Worm (Caenorhabditis elegans) whole organism, L4 larva: ENCODE measurements around the gene T04C12.8.

Experiments
- ZK546.5 ChIP-seq, 2 experiments: sonication (generic microtip); optimal IDR thresholded peaks; 2 replicates each; lab custom pipeline; 2017; ENCODE audit warnings: missing biosample characterization in 2 of 2, missing genetic modification characterization in 2 of 2
- ama-1 ChIP-seq: fragments of 150-350 bp; optimal IDR thresholded peaks from 2 replicates; lab custom pipeline; 2014; ENCODE audit warnings: inconsistent platforms, mixed read lengths
- ceh-82 ChIP-seq: sonication (generic microtip); optimal IDR thresholded peaks from 2 replicates; lab custom pipeline; 2017; ENCODE audit warnings: missing biosample characterization, missing genetic modification characterization
- daf-12 ChIP-seq: fragments of 150-350 bp; optimal IDR thresholded peaks from 2 replicates; lab custom pipeline; 2014; ENCODE audit warnings: missing biosample characterization, missing genetic modification reagents, missing genetic modification characterization
- egl-43 ChIP-seq: fragments of 200-800 bp; sonication (Bioruptor generic); IDR thresholded peaks from 2 replicates; pipeline ENCODE4 v1.3.6; 2022; ENCODE audit warnings: missing genetic modification reagents, missing genetic modification characterization, missing compliant biosample characterization
- fkh-10 ChIP-seq: fragments of 150-350 bp; optimal IDR thresholded peaks from 2 replicates; lab custom pipeline; 2014; ENCODE audit warnings: missing biosample characterization, missing genetic modification reagents, missing genetic modification characterization
- fos-1 ChIP-seq: fragments of 150-350 bp; optimal IDR thresholded peaks from 2 replicates; lab custom pipeline; 2014; ENCODE audit warnings: missing biosample characterization, missing genetic modification characterization
- madf-5 ChIP-seq, 2 experiments: fragments of 200-800 bp; sonication (Bioruptor generic); IDR thresholded peaks; 2 replicates each; pipeline ENCODE4 v1.3.6; 2022; ENCODE audit warnings: missing compliant biosample characterization in 2 of 2, missing genetic modification characterization in 2 of 2
- nhr-42 ChIP-seq: fragments of 200-800 bp; sonication (Bioruptor generic); IDR thresholded peaks from 2 replicates; pipeline ENCODE4 v1.3.6; 2022; ENCODE audit warnings: missing genetic modification characterization, missing compliant biosample characterization
- pha-4 ChIP-seq, 2 experiments: fragments of 150-350 bp in 1 of 2; fragments of 200-800 bp in 1 of 2; sonication (Bioruptor generic) in 1 of 2; IDR thresholded peaks in 1 of 2; optimal IDR thresholded peaks in 1 of 2; 2 replicates each; pipeline versions ENCODE4 v1.3.6 to Lab custom; 2014 to 2022; ENCODE audit warnings: missing genetic modification characterization in 2 of 2, missing genetic modification reagents in 2 of 2, missing biosample characterization in 1 of 2, missing compliant biosample characterization in 1 of 2
- snpc-4 ChIP-seq: fragments of 150-350 bp; optimal IDR thresholded peaks from 2 replicates; lab custom pipeline; 2014; ENCODE audit warnings: missing biosample characterization, missing genetic modification characterization
- unc-62 ChIP-seq, 3 experiments: fragments of 150-350 bp in 1 of 3; sonication (generic microtip); optimal IDR thresholded peaks in 2 of 3; peaks in 1 of 3; 1 replicate in 1 of 3; 2 replicates in 2 of 3; lab custom pipeline; 2014 to 2017; ENCODE audit warnings: missing biosample characterization in 3 of 3, missing genetic modification characterization in 3 of 3, missing genetic modification reagents in 3 of 3, missing genotype in 1 of 3
- ztf-11 ChIP-seq: fragments of 150-350 bp; optimal IDR thresholded peaks from 2 replicates; lab custom pipeline; 2014; ENCODE audit warnings: missing biosample characterization, missing genetic modification characterization

- TF ChIP-seq pha-4 (GFP tag; IDR thresholded peaks at IDR 0.05; lab: Robert Waterston, UW) (no peak), pha-4 (tag; optimal IDR thresholded peaks at IDR 0.05; lab: Kevin White, UChicago) (no peak), ztf-11 (no peak), egl-43 (GFP tag; lab: Robert Waterston, UW) (no peak), fos-1 (tag; lab: Kevin White, UChicago) (no peak), ZK546.5 (tag; optimal IDR thresholded peaks at IDR 0.05; lab: Kevin White, UChicago) (no peak), ama-1 (lab: Kevin White, UChicago) (no peak), nhr-42 (no peak), madf-5 (GFP tag; IDR thresholded peaks at IDR 0.05; lab: Robert Waterston, UW) (no peak), unc-62 (GFP tag; optimal IDR thresholded peaks at IDR 0.05 in 1 of 2; lab: Kevin White, UChicago) (no peak), unc-62 (tag; optimal IDR thresholded peaks at IDR 0.05; lab: Kevin White, UChicago) (no peak), ceh-82 (tag; lab: Kevin White, UChicago) (no peak), snpc-4 (tag; lab: Kevin White, UChicago) (no peak), fkh-10 (GFP tag; lab: Kevin White, UChicago) (no peak), daf-12 (tag; lab: Kevin White, UChicago) (no peak)
These were observed 27.7 kb downstream of the T04C12.8 start, which contains the start of gene C45B11.5 for ce11 chrV:11041499-11041898.
